Fruit fly (Drosophila melanogaster) whole organism, embryonic: ENCODE data around the gene Blm.

ENCODE experiments used
- Atf-2 ChIP-seq: fragments of 200-800 bp; sonication (Bioruptor generic); optimal IDR thresholded peaks from 2 replicates; lab custom pipeline; 2016; ENCODE audit warnings: missing biosample characterization, missing genetic modification characterization
- Bdp1 ChIP-seq: fragments of 200-800 bp; sonication (Bioruptor generic); optimal IDR thresholded peaks from 3 replicates; lab custom pipeline; 2016; ENCODE audit warnings: missing biosample characterization, missing genetic modification characterization
- CG11723 ChIP-seq: fragments of 200-800 bp; sonication (Bioruptor generic); optimal IDR thresholded peaks from 2 replicates; lab custom pipeline; 2017; ENCODE audit warnings: missing biosample characterization, mild to moderate bottlenecking, missing genetic modification characterization
- CG12104 ChIP-seq: fragments of 200-800 bp; sonication (Bioruptor generic); optimal IDR thresholded peaks from 3 replicates; lab custom pipeline; 2016; ENCODE audit warnings: missing biosample characterization, missing genetic modification characterization
- CG12155 ChIP-seq: fragments of 200-800 bp; sonication (Bioruptor generic); optimal IDR thresholded peaks from 3 replicates; lab custom pipeline; 2016; ENCODE audit warnings: missing biosample characterization, missing genetic modification characterization
- CG13624 ChIP-seq: fragments of 200-800 bp; sonication (Bioruptor generic); optimal IDR thresholded peaks from 2 replicates; lab custom pipeline; 2016; ENCODE audit warnings: missing biosample characterization, missing genetic modification characterization
- CG15011 ChIP-seq: fragments of 200-800 bp; sonication (Bioruptor generic); optimal IDR thresholded peaks from 3 replicates; lab custom pipeline; 2018; ENCODE audit warnings: missing biosample characterization, mild to moderate bottlenecking, missing genetic modification characterization
- CG1603 ChIP-seq: fragments of 200-800 bp; sonication (Bioruptor generic); optimal IDR thresholded peaks from 2 replicates; lab custom pipeline; 2019; ENCODE audit warnings: missing biosample characterization, mild to moderate bottlenecking, missing genetic modification characterization, moderate library complexity
- CG1647 ChIP-seq: fragments of 200-800 bp; sonication (Bioruptor generic); optimal IDR thresholded peaks from 3 replicates; lab custom pipeline; 2016; ENCODE audit warnings: missing biosample characterization, missing genetic modification characterization
- CG1792 ChIP-seq: fragments of 200-800 bp; sonication (Bioruptor generic); optimal IDR thresholded peaks from 2 replicates; lab custom pipeline; 2016; ENCODE audit warnings: missing biosample characterization, missing genetic modification characterization
- CG2129 ChIP-seq: fragments of 200-800 bp; sonication (Bioruptor generic); IDR thresholded peaks from 2 replicates; pipeline ENCODE4 v1.3.6; 2022; ENCODE audit warnings: missing biosample characterization, missing genetic modification characterization; ENCODE audit not compliant: partially characterized antibody
- CG30020 ChIP-seq: fragments of 200-800 bp; optimal IDR thresholded peaks from 2 replicates; lab custom pipeline; 2019; ENCODE audit warnings: missing biosample characterization, mild to moderate bottlenecking, missing genetic modification characterization, moderate library complexity
- CG6654 ChIP-seq: fragments of 200-800 bp; sonication (Bioruptor generic); optimal IDR thresholded peaks from 2 replicates; lab custom pipeline; 2017; ENCODE audit warnings: missing biosample characterization, mild to moderate bottlenecking, missing genetic modification characterization
- CG6854 ChIP-seq: fragments of 200-800 bp; sonication (Bioruptor generic); optimal IDR thresholded peaks from 3 replicates; lab custom pipeline; 2017; ENCODE audit warnings: missing biosample characterization, mild to moderate bottlenecking, missing genetic modification characterization
- CG7271 ChIP-seq: fragments of 200-800 bp; sonication (Bioruptor generic); optimal IDR thresholded peaks from 2 replicates; lab custom pipeline; 2018; ENCODE audit warnings: missing biosample characterization, mild to moderate bottlenecking, missing genetic modification characterization, moderate library complexity
- CG8478 ChIP-seq: fragments of >200 bp; optimal IDR thresholded peaks from 2 replicates; lab custom pipeline; 2018
- Chrac-16 ChIP-seq: fragments of 200-800 bp; sonication (Bioruptor generic); optimal IDR thresholded peaks from 3 replicates; lab custom pipeline; 2016; ENCODE audit warnings: missing biosample characterization, missing genetic modification characterization
- D19B ChIP-seq: fragments of 200-800 bp; sonication (Bioruptor generic); optimal IDR thresholded peaks from 2 replicates; lab custom pipeline; 2017; ENCODE audit warnings: missing biosample characterization, mild to moderate bottlenecking, missing genetic modification characterization
- Drgx ChIP-seq: fragments of 200-800 bp; sonication (Bioruptor generic); IDR thresholded peaks from 2 replicates; pipeline ENCODE4 v1.3.6; 2022; ENCODE audit warnings: missing biosample characterization, missing genetic modification characterization
- Fer3 ChIP-seq: fragments of 200-800 bp; sonication (Bioruptor generic); optimal IDR thresholded peaks from 2 replicates; lab custom pipeline; 2018; ENCODE audit warnings: missing biosample characterization, mild to moderate bottlenecking, missing genetic modification characterization, moderate library complexity
- HHEX ChIP-seq: fragments of 200-800 bp; sonication (Bioruptor generic); optimal IDR thresholded peaks from 3 replicates; lab custom pipeline; 2017; ENCODE audit warnings: missing biosample characterization, mild to moderate bottlenecking, missing genetic modification characterization, missing genetic modification reagents
- Hsf ChIP-seq: fragments of 200-800 bp; sonication (Bioruptor generic); optimal IDR thresholded peaks from 3 replicates; lab custom pipeline; 2016; ENCODE audit warnings: missing biosample characterization, missing genetic modification characterization
- Mad ChIP-seq: fragments of 200-800 bp; sonication (Bioruptor generic); optimal IDR thresholded peaks from 2 replicates; lab custom pipeline; 2016; ENCODE audit warnings: missing biosample characterization, missing genetic modification characterization
- NK7.1 ChIP-seq: fragments of 200-800 bp; sonication (Bioruptor generic); optimal IDR thresholded peaks from 3 replicates; lab custom pipeline; 2016; ENCODE audit warnings: missing biosample characterization, missing genetic modification characterization
- PHDP ChIP-seq: fragments of 200-800 bp; sonication (Bioruptor generic); optimal IDR thresholded peaks from 3 replicates; lab custom pipeline; 2018; ENCODE audit warnings: missing biosample characterization, mild to moderate bottlenecking, missing genetic modification characterization, moderate library complexity
- Pdp1 ChIP-seq, 2 experiments: fragments of 200-800 bp; sonication (Bioruptor generic); optimal IDR thresholded peaks; 3 replicates each; lab custom pipeline; 2016; ENCODE audit warnings: missing biosample characterization in 2 of 2, missing genetic modification characterization in 2 of 2, mild to moderate bottlenecking in 1 of 2, moderate library complexity in 1 of 2
- Poxn ChIP-seq: fragments of 200-800 bp; sonication (Bioruptor generic); IDR thresholded peaks from 2 replicates; pipeline ENCODE4 v1.3.6; 2022; ENCODE audit warnings: missing biosample characterization, missing genetic modification characterization
- Ravus ChIP-seq: fragments of 200-800 bp; sonication (Bioruptor generic); IDR thresholded peaks from 2 replicates; pipeline ENCODE4 v1.3.6; 2022; ENCODE audit warnings: missing biosample characterization, missing genetic modification characterization
- Ssrp ChIP-seq: fragments of 200-800 bp; sonication (Bioruptor generic); optimal IDR thresholded peaks from 2 replicates; lab custom pipeline; 2018; ENCODE audit warnings: missing biosample characterization, mild to moderate bottlenecking, missing genetic modification characterization, moderate library complexity
- Trl ChIP-seq, 3 experiments: fragments of >200 bp in 2 of 3; fragments of 200-800 bp in 1 of 3; sonication (Bioruptor generic) in 1 of 3; optimal IDR thresholded peaks; 2 replicates in 1 of 3; 3 replicates in 2 of 3; lab custom pipeline; 2016 to 2017; ENCODE audit warnings: missing biosample characterization in 1 of 3, missing genetic modification characterization in 1 of 3
- Usf ChIP-seq: fragments of 200-800 bp; sonication (Bioruptor generic); optimal IDR thresholded peaks from 2 replicates; lab custom pipeline; 2017; ENCODE audit warnings: missing genotype, missing biosample characterization, missing genetic modification characterization
- Xrp1 ChIP-seq: fragments of 200-800 bp; sonication (Bioruptor generic); IDR thresholded peaks from 2 replicates; pipeline ENCODE4 v1.3.6; 2022; ENCODE audit warnings: missing biosample characterization, missing genetic modification characterization
- YL-1 ChIP-seq: fragments of 200-800 bp; sonication (Bioruptor generic); optimal IDR thresholded peaks from 3 replicates; lab custom pipeline; 2017; ENCODE audit warnings: missing biosample characterization, mild to moderate bottlenecking, missing genetic modification characterization
- aop ChIP-seq: fragments of 200-800 bp; sonication (Bioruptor generic); IDR thresholded peaks from 2 replicates; pipeline ENCODE4 v1.3.6; 2022; ENCODE audit warnings: missing biosample characterization, missing genetic modification characterization
- bcd ChIP-seq: fragments of 200-800 bp; sonication (Bioruptor generic); optimal IDR thresholded peaks from 2 replicates; lab custom pipeline; 2017; ENCODE audit warnings: missing biosample characterization, mild to moderate bottlenecking, missing genetic modification characterization
- chif ChIP-seq, 2 experiments: fragments of 200-800 bp; sonication (Bioruptor generic); optimal IDR thresholded peaks; 3 replicates each; lab custom pipeline; 2016; ENCODE audit warnings: missing biosample characterization in 2 of 2, missing genetic modification characterization in 2 of 2
- corto ChIP-seq: fragments of 200-800 bp; sonication (Bioruptor generic); optimal IDR thresholded peaks from 2 replicates; lab custom pipeline; 2016; ENCODE audit warnings: missing biosample characterization, mild to moderate bottlenecking, missing genetic modification characterization, moderate library complexity
- cwo ChIP-seq: fragments of 200-800 bp; sonication (Bioruptor generic); optimal IDR thresholded peaks from 3 replicates; lab custom pipeline; 2017; ENCODE audit warnings: missing biosample characterization, missing genetic modification characterization, mild to moderate bottlenecking, moderate library complexity, missing genetic modification reagents
- dati ChIP-seq: fragments of 200-800 bp; sonication (Bioruptor generic); IDR thresholded peaks from 2 replicates; pipeline ENCODE4 v1.3.6; 2022; ENCODE audit warnings: missing biosample characterization, missing genetic modification characterization
- gce ChIP-seq: fragments of 200-800 bp; sonication (Bioruptor generic); IDR thresholded peaks from 3 replicates; pipeline ENCODE4 v1.3.6; 2022; ENCODE audit warnings: missing biosample characterization, missing genetic modification characterization
- gem ChIP-seq: fragments of 200-800 bp; sonication (Bioruptor generic); optimal IDR thresholded peaks from 2 replicates; lab custom pipeline; 2019; ENCODE audit warnings: missing biosample characterization, mild to moderate bottlenecking, missing genetic modification characterization, moderate library complexity
- gt ChIP-seq: fragments of 200-800 bp; sonication (Bioruptor generic); IDR thresholded peaks from 2 replicates; pipeline ENCODE4 v1.3.6; 2022; ENCODE audit warnings: missing biosample characterization, missing genetic modification characterization
- hkb ChIP-seq, 2 experiments: fragments of 200-800 bp in 1 of 2; fragments of >200 bp in 1 of 2; sonication (Bioruptor generic) in 1 of 2; IDR thresholded peaks in 1 of 2; optimal IDR thresholded peaks in 1 of 2; 2 replicates each; pipeline versions ENCODE4 v1.3.6 to Lab custom; 2017 to 2022; ENCODE audit warnings: missing biosample characterization in 1 of 2, missing genetic modification characterization in 1 of 2
- kah ChIP-seq: fragments of 200-800 bp; sonication (Bioruptor generic); optimal IDR thresholded peaks from 2 replicates; lab custom pipeline; 2018; ENCODE audit warnings: missing biosample characterization, mild to moderate bottlenecking, missing genetic modification characterization
- nmo ChIP-seq: fragments of 200-800 bp; sonication (Bioruptor generic); optimal IDR thresholded peaks from 2 replicates; lab custom pipeline; 2018; ENCODE audit warnings: missing biosample characterization, mild to moderate bottlenecking, missing genetic modification characterization, moderate library complexity
- pum ChIP-seq: fragments of 200-800 bp; sonication (Bioruptor generic); optimal IDR thresholded peaks from 2 replicates; lab custom pipeline; 2016; ENCODE audit warnings: missing biosample characterization, missing genetic modification characterization
- sc ChIP-seq, 3 experiments: fragments of >200 bp in 2 of 3; fragments of 200-800 bp in 1 of 3; sonication (Bioruptor generic) in 1 of 3; optimal IDR thresholded peaks; 2 replicates in 2 of 3; 3 replicates in 1 of 3; lab custom pipeline; 2017; ENCODE audit warnings: mild to moderate bottlenecking in 1 of 3, missing biosample characterization in 1 of 3, missing genetic modification characterization in 1 of 3, missing genetic modification reagents in 1 of 3
- slbo ChIP-seq: fragments of 200-800 bp; sonication (Bioruptor generic); IDR thresholded peaks from 2 replicates; pipeline ENCODE4 v1.3.6; 2022; ENCODE audit warnings: missing biosample characterization, missing genetic modification characterization
- zen ChIP-seq: fragments of 200-800 bp; sonication (Bioruptor generic); optimal IDR thresholded peaks from 3 replicates; lab custom pipeline; 2018; ENCODE audit warnings: missing biosample characterization, mild to moderate bottlenecking, missing genetic modification characterization, moderate library complexity

Gene Blm

DNA sequence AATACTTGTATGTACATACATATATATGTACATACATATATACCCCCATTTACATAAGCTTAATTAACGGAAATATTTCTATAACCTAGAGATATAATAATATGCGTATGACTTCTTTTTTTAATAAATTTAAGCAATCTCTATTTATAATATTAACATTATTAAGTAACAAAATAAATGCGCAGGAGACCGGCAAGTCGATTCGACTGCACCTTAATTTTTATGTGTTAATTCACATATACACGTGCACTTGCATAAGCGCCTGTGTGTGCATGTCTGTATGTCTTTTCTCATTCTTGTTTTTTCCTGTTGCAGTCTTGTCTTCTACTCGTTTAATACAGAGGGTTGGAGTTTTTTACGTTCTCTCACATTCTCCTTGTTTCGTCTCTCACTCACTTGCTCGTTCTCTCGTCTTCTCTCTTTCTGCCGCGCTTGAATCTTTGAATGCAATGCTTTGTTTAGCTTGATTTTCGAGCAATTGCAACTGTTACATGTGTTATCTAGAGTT, 38.7 kb upstream of the Blm start (continued):
- TF ChIP-seq YL-1 (peak; percentile 49), CG2129 (no peak), cwo (peak; percentile 62), Pdp1 (GFP tag; optimal IDR thresholded peaks at IDR 0.05; lab: Kevin White, UChicago) (peak; percentile 28 to 76), CG7271 (tag; lab: Kevin White, UChicago) (peak; percentile 94), D19B (GFP tag; lab: Kevin White, UChicago) (peak; percentile 50), gt (peak; percentile 79), CG6654 (GFP tag; lab: Kevin White, UChicago) (peak; percentile 86), Mad (GFP tag; lab: Kevin White, UChicago) (peak; percentile 63), zen (peak; percentile 97), aop (0 out of 2 replicates have a peak, but pooled peaks have one; percentile 18), HHEX (GFP tag; lab: Kevin White, UChicago) (peak; percentile 80), CG8478 (lab: Kevin White, UChicago) (no peak), Ravus (GFP tag; lab: Robert Waterston, UW) (no peak), kah (GFP tag; lab: Kevin White, UChicago) (peak; percentile 78), NK7.1 (GFP tag; lab: Kevin White, UChicago) (no peak), chif (GFP tag; optimal IDR thresholded peaks at IDR 0.05; lab: Kevin White, UChicago) (peak; percentile 33 to 76), hkb (optimal IDR thresholded peaks at IDR 0.05; lab: Kevin White, UChicago) (no peak), hkb (GFP tag; IDR thresholded peaks at IDR 0.05; lab: Robert Waterston, UW) (peak; percentile 85), Xrp1 (GFP tag; lab: Robert Waterston, UW) (peak; percentile 98), Poxn (no peak), Hsf (GFP tag; lab: Kevin White, UChicago) (peak; percentile 76), Fer3 (tag; lab: Kevin White, UChicago) (peak; percentile 70), nmo (peak; percentile 99), pum (GFP tag; lab: Kevin White, UChicago) (peak; percentile 66), CG1603 (tag; lab: Kevin White, UChicago) (peak; percentile 65), corto (GFP tag; lab: Kevin White, UChicago) (peak; percentile 51), CG12104 (GFP tag; lab: Kevin White, UChicago) (peak; percentile 84), Atf-2 (GFP tag; lab: Kevin White, UChicago) (peak; percentile 30), dati (peak; percentile 41; the same call in 1 of the 2 replicates), sc (optimal IDR thresholded peaks at IDR 0.05; lab: Kevin White, UChicago) (no peak), sc (GFP tag; optimal IDR thresholded peaks at IDR 0.05; lab: Kevin White, UChicago) (peak; percentile 97), CG15011 (peak; percentile 75), PHDP (tag; lab: Kevin White, UChicago) (peak; percentile 91), Drgx (GFP tag; lab: Robert Waterston, UW) (peak; percentile 95), CG13624 (no peak), Chrac-16 (GFP tag; lab: Kevin White, UChicago) (peak; percentile 90), Usf (peak; percentile 95), CG1647 (GFP tag; lab: Kevin White, UChicago) (peak; percentile 26), gce (GFP tag; lab: Robert Waterston, UW) (peak; percentile 60; the same call in 2 of the 3 replicates), CG6854 (GFP tag; lab: Kevin White, UChicago) (peak; percentile 39), CG11723 (GFP tag; lab: Kevin White, UChicago) (peak; percentile 82), bcd (GFP tag; lab: Kevin White, UChicago) (peak; percentile 92), CG12155 (peak; percentile 84), CG1792 (GFP tag; lab: Kevin White, UChicago) (no peak), gem (peak; percentile 98), Trl (optimal IDR thresholded peaks at IDR 0.05; lab: Kevin White, UChicago) (peak; percentile 37 to 82), Trl (GFP tag; optimal IDR thresholded peaks at IDR 0.05; lab: Kevin White, UChicago) (peak; percentile 8), slbo (GFP tag; lab: Robert Waterston, UW) (no peak), Bdp1 (peak; percentile 19), Ssrp (tag; lab: Kevin White, UChicago) (peak; percentile 97), CG30020 (tag; lab: Kevin White, UChicago) (peak; percentile 82)
